Fruit fly (Drosophila melanogaster): ENCODE measurements around the gene chm.

dm6 chr2L:7448371-7448770 is 36.2 kb downstream of the chm start:
- TF ChIP-seq CG11762 (GFP tag; optimal IDR thresholded peaks at IDR 0.05; ENCODE audit: insufficient read depth) (no peak), OdsH (GFP tag; optimal IDR thresholded peaks at IDR 0.05) (no peak), svp (GFP tag) (peak; percentile 95), Sox102F (GFP tag; optimal IDR thresholded peaks at IDR 0.05) (no peak), CG6163 (GFP tag; IDR thresholded peaks at IDR 0.05) (no peak), CG15336 (GFP tag; IDR thresholded peaks at IDR 0.05) (no peak), fd85E (GFP tag; optimal IDR thresholded peaks at IDR 0.05) (no peak), CG16779 (tag; optimal IDR thresholded peaks at IDR 0.05) (no peak)
